Worm (Caenorhabditis elegans): ENCODE measurements around the gene fbxa-183.
"Not testable (repeated sequence)": the region's sequence is repeated elsewhere in the genome, so short reads cannot be mapped to it uniquely, and the experiment has no call there.

fbxa-183 gene

DNA sequence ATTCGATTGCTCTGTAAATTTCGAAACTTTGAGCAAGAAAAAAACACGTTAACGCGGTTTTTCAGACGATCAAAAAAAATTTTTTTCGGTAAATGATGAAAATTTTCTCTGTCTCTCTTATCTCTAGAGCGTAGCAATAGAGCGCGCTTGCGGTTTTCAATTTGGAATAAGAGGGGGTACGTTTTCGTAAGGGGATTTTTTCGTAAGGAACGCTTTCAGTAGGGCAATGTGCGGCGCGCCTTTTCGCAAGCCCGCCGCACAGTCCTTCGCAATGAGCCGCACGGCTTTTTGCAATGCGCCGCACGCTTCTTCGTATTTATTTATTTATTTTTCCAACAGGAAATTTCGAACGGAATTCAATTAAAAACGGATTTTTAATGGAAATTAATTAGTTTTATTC lies 5.6 kb downstream of the fbxa-183 start, which contains the start of gene F44E7.4:
TSS of gene F44E7.4 (minus strand) at position 13 of the 400 bp plus-strand sequence.
- peak; percentile 32 for TF ChIP-seq crh-2 (tag; optimal IDR thresholded peaks at IDR 0.05)
- peak; percentile 19 for TF ChIP-seq sma-3 (GFP tag; optimal IDR thresholded peaks at IDR 0.05)
- TF ChIP-seq sma-9 (GFP tag; optimal IDR thresholded peaks at IDR 0.05) = peak; percentile 11
- TF ChIP-seq sma-9 (tag; optimal IDR thresholded peaks at IDR 0.05) = not testable (repeated sequence)
- peak; percentile 50 for TF ChIP-seq lin-13 (GFP tag; optimal IDR thresholded peaks at IDR 0.05)
- peak; percentile 2 for TF ChIP-seq nhr-25 (tag; optimal IDR thresholded peaks at IDR 0.05)
- TF ChIP-seq nhr-129 (tag; optimal IDR thresholded peaks at IDR 0.05) = peak; percentile 52
- peak; percentile 3 for TF ChIP-seq gmeb-1 (tag; optimal IDR thresholded peaks at IDR 0.05)
- peak; percentile 53 for TF ChIP-seq F13H6.1 (tag; optimal IDR thresholded peaks at IDR 0.05)
- TF ChIP-seq lsy-2 (tag; optimal IDR thresholded peaks at IDR 0.05) = peak in 1 of 2 experiments; percentile 59
- peak; percentile 59 for TF ChIP-seq C34F6.9 (tag; optimal IDR thresholded peaks at IDR 0.05)
- peak; percentile 64 for TF ChIP-seq unc-55 (GFP tag; optimal IDR thresholded peaks at IDR 0.05)

DNA sequence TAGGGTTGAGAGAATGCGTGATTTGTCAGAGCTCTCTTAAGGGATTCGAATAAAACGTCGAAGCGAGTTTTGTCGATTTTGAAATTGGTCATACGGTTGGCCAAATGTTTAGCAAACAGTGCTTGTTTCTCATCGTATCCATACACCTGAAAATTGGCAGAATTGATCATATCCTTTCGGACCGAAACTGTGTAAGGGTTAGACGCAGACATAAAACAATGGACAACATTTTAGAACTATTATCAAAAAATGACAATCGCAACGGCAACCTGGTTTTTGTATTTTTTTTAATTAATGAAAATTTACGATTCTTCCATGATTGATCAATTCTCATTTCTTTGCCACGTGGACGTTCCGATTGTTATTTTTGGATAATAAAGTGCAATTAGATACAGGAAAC lies 8.4 kb downstream of the fbxa-183 start:
- no peak for TF ChIP-seq aly-2 (tag; optimal IDR thresholded peaks at IDR 0.05)
- no peak for TF ChIP-seq skn-1 (tag; optimal IDR thresholded peaks at IDR 0.05)
- no peak for TF ChIP-seq mdl-1 (tag; optimal IDR thresholded peaks at IDR 0.05)
- no peak for TF ChIP-seq alr-1 (tag; optimal IDR thresholded peaks at IDR 0.05)
- TF ChIP-seq ztf-1 (GFP tag; conservative IDR thresholded peaks at IDR 0.05) = no peak
- no peak for TF ChIP-seq nhr-21 (tag; optimal IDR thresholded peaks at IDR 0.05)
- no peak for TF ChIP-seq lin-11 (tag; optimal IDR thresholded peaks at IDR 0.05)
- TF ChIP-seq nhr-6 (tag; optimal IDR thresholded peaks at IDR 0.05) = no peak
- no peak for TF ChIP-seq ceh-16 (tag; optimal IDR thresholded peaks at IDR 0.05)
- TF ChIP-seq lin-13 (GFP tag; optimal IDR thresholded peaks at IDR 0.05) = no peak
- no peak for TF ChIP-seq C34F6.9 (tag; optimal IDR thresholded peaks at IDR 0.05)

- TF ChIP-seq nhr-10 (tag; optimal IDR thresholded peaks at IDR 0.05) = no peak
- no peak for TF ChIP-seq ztf-1 (GFP tag; conservative IDR thresholded peaks at IDR 0.05)
- TF ChIP-seq skn-1 (tag; optimal IDR thresholded peaks at IDR 0.05) = no peak
- TF ChIP-seq ztf-4 (tag; optimal IDR thresholded peaks at IDR 0.05) = no peak
- TF ChIP-seq nhr-11 (tag; optimal IDR thresholded peaks at IDR 0.05) = no peak
- TF ChIP-seq zag-1 (tag; optimal IDR thresholded peaks at IDR 0.05) = no peak
- no peak for TF ChIP-seq nhr-6 (tag; optimal IDR thresholded peaks at IDR 0.05)
- no peak for TF ChIP-seq sem-4 (tag; optimal IDR thresholded peaks at IDR 0.05)
- TF ChIP-seq peb-1 (tag; optimal IDR thresholded peaks at IDR 0.05) = no peak
- TF ChIP-seq unc-55 (GFP tag; optimal IDR thresholded peaks at IDR 0.05) = no peak
- TF ChIP-seq unc-62 (GFP tag; optimal IDR thresholded peaks at IDR 0.05) = no peak
- TF ChIP-seq blmp-1 (tag; optimal IDR thresholded peaks at IDR 0.05; ENCODE audit: insufficient read depth) = no peak
- no peak for TF ChIP-seq alr-1 (tag; optimal IDR thresholded peaks at IDR 0.05)
- no peak for TF ChIP-seq F13H6.1 (tag; optimal IDR thresholded peaks at IDR 0.05)
- TF ChIP-seq crh-2 (tag; optimal IDR thresholded peaks at IDR 0.05) = no peak
- TF ChIP-seq elt-1 (tag; optimal IDR thresholded peaks at IDR 0.05) = no peak
These were observed 10.1 kb downstream of the fbxa-183 start for ce11 chrV:5772503-5772902.

DNA sequence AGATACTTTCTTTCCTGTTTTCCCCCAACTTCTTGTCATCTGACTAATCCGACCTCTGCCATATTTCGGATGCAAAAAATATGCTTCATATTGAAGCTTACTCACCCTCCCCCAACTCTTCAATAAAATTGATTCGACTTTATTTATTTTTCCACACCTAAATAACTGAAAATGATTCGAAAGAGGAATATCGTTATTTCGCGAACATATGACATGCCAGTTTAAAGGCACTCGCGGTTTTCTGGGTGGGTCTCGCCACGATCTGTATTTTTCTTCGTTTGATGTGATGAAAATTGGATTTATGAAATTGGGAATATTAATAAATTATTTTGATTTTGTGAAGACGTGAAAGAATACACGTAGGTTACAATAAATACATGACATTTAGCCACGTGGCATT lies 11.0 kb downstream of the fbxa-183 start, which contains the start of gene F44E7.3:
TSS of gene F44E7.3 (plus strand) at position 319 of the 400 bp plus-strand sequence.
- TF ChIP-seq unc-55 (GFP tag; optimal IDR thresholded peaks at IDR 0.05) = no peak
- TF ChIP-seq ama-1 (optimal IDR thresholded peaks at IDR 0.05) = peak; percentile 53

ce11 chrV:5769999-5770398 lies 12.6 kb downstream of the fbxa-183 start:
- TF ChIP-seq R02D3.7 (tag; optimal IDR thresholded peaks at IDR 0.05) = no peak
- TF ChIP-seq elt-3 (tag; optimal IDR thresholded peaks at IDR 0.05) = no peak
- no peak for TF ChIP-seq ZK546.5 (tag; optimal IDR thresholded peaks at IDR 0.05)
- TF ChIP-seq gmeb-1 (tag; optimal IDR thresholded peaks at IDR 0.05) = no peak
- TF ChIP-seq mdl-1 (tag; optimal IDR thresholded peaks at IDR 0.05) = no peak
- no peak for TF ChIP-seq F13H6.1 (tag; optimal IDR thresholded peaks at IDR 0.05)
- no peak for TF ChIP-seq aly-2 (tag; optimal IDR thresholded peaks at IDR 0.05)
- no peak for TF ChIP-seq nhr-21 (tag; optimal IDR thresholded peaks at IDR 0.05)
- no peak for TF ChIP-seq ztf-4 (tag; optimal IDR thresholded peaks at IDR 0.05)
- TF ChIP-seq nhr-10 (tag; optimal IDR thresholded peaks at IDR 0.05) = no peak
- TF ChIP-seq snpc-4 (tag; optimal IDR thresholded peaks at IDR 0.05) = no peak
